Fruit fly (Drosophila melanogaster): ENCODE results near the gene CG31528.

DNA sequence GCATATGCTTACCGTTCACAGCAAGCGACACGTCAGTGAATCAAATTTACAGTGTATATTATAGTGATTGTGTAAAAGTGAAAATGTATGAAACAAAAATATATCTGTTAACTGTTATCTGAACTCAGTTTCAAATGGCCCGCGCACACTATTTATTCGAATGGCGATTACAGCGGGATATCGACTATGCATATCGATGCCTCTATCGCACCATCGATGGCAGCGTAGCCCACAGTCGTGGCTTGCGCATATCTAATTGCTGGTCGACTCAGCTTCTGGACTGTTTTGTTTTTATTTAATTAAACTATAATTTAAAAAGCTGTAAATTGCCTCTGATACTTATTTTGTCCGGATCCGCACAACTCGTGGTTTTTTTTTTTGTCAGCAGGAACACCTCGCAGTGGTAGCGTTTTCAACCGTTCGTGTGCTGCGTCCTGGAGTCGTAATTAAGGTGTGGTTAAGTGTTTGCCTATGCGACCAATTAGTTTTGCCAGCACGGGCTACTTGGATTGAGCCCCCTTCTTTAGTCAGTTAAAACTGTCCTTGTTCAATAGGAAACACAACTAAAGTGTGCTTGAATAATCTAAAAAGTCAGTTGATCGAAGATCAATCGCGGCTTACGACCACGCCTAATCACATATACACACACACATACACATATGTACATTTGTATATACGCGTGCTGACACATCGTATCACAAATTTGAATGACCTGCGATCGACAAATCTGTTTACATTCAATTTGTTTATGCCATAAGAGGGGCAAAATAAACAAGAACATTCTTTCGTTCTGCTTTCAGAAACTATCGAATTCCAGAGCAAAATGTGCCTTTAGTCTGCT, 34.9 kb upstream of the CG31528 start, which contains the start of gene Cont:
- TF ChIP-seq Dip2 (GFP tag; IDR thresholded peaks at IDR 0.05), result no peak
- TF ChIP-seq hb (GFP tag; IDR thresholded peaks at IDR 0.05; ENCODE audit: partially characterized antibody), result peak; percentile 94
- no peak for TF ChIP-seq Doc2 (GFP tag; IDR thresholded peaks at IDR 0.05)
- TF ChIP-seq Nf-YC (tag; optimal IDR thresholded peaks at IDR 0.05), result peak; percentile 0
- TF ChIP-seq h (optimal IDR thresholded peaks at IDR 0.05), result no peak
- no peak for TF ChIP-seq Drgx (GFP tag; IDR thresholded peaks at IDR 0.05)
- no peak for TF ChIP-seq Sox100B (GFP tag; optimal IDR thresholded peaks at IDR 0.05)
